Worm (Caenorhabditis elegans) whole organism, early embryonic: ENCODE results near the gene ZK1307.8.
A peak's percentile ranks its signal among the peaks of the same experiment; 100 is the strongest.

ENCODE experiments used
- B0310.2 ChIP-seq: sonication (generic microtip); optimal IDR thresholded peaks from 2 replicates; lab custom pipeline; 2016; ENCODE audit warnings: mild to moderate bottlenecking, missing genetic modification characterization, missing compliant biosample characterization
- F13C5.2 ChIP-seq: sonication (generic microtip); optimal IDR thresholded peaks from 2 replicates; lab custom pipeline; 2017; ENCODE audit warnings: mild to moderate bottlenecking, missing genetic modification characterization, inconsistent platforms, missing compliant biosample characterization
- aly-1 ChIP-seq: sonication (generic microtip); optimal IDR thresholded peaks from 2 replicates; lab custom pipeline; 2016; ENCODE audit warnings: missing genetic modification characterization, missing compliant biosample characterization
- ama-1 ChIP-seq: fragments of 150-350 bp; optimal IDR thresholded peaks from 2 replicates; lab custom pipeline; 2014
- ceh-13 ChIP-seq: fragments of 200-800 bp; sonication (Bioruptor generic); optimal IDR thresholded peaks from 2 replicates; lab custom pipeline; 2018; ENCODE audit warnings: mild to moderate bottlenecking, missing genetic modification characterization, missing compliant biosample characterization
- ceh-36 ChIP-seq: sonication (generic microtip); optimal IDR thresholded peaks from 2 replicates; lab custom pipeline; 2016; ENCODE audit warnings: missing genetic modification characterization, inconsistent platforms, missing compliant biosample characterization
- flt-1 ChIP-seq: fragments of 200-800 bp; sonication (Bioruptor generic); IDR thresholded peaks from 2 replicates; pipeline ENCODE4 v1.3.6; 2022; ENCODE audit warnings: missing genetic modification characterization, missing compliant biosample characterization
- hnd-1 ChIP-seq: sonication (generic microtip); optimal IDR thresholded peaks from 2 replicates; lab custom pipeline; 2016; ENCODE audit warnings: missing genetic modification characterization, missing compliant biosample characterization
- pes-1 ChIP-seq: fragments of 200-800 bp; sonication (Bioruptor generic); IDR thresholded peaks from 2 replicates; pipeline ENCODE4 v1.3.6; 2022; ENCODE audit warnings: missing genetic modification reagents, missing genetic modification characterization, missing compliant biosample characterization
- scrt-1 ChIP-seq: fragments of 200-800 bp; sonication (Bioruptor generic); IDR thresholded peaks from 2 replicates; pipeline ENCODE4 v1.3.6; 2022; ENCODE audit warnings: missing genetic modification characterization, missing compliant biosample characterization
- sea-1 ChIP-seq: fragments of 200-800 bp; sonication (Bioruptor generic); conservative IDR thresholded peaks from 2 replicates; pipeline ENCODE4 v1.3.6; 2022; ENCODE audit warnings: missing genetic modification characterization, missing compliant biosample characterization
- tbx-11 ChIP-seq: fragments of 200-800 bp; sonication (Bioruptor generic); IDR thresholded peaks from 2 replicates; pipeline ENCODE4 v1.3.6; 2022; ENCODE audit warnings: missing genetic modification characterization, missing compliant biosample characterization
- tbx-37 ChIP-seq: fragments of 200-800 bp; sonication (Bioruptor generic); conservative IDR thresholded peaks from 2 replicates; pipeline ENCODE4 v1.3.6; 2022; ENCODE audit warnings: missing genetic modification reagents, missing genetic modification characterization, missing compliant biosample characterization

DNA sequence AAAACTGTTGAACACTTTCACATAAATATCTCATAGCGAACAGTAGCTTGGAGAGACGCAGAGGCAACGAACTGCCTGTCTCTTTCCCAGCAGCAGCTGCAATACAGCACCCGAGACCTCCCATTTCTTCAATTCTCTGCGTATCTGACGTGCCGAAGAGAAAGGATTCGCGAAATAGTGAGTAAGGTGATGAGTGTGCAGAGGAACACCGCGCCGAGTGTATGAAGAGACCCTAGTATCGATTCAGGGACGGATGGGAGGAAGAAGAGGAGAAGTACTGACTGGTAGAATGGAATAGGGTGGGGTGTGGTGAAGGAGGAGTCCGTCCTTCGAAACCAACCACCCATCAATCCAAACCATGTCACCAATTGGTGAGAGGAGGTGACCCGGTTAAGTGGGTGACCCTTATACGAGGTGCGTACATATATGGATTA lies 21.7 kb downstream of the ZK1307.8 start:
- TF ChIP-seq ceh-36 (tag; lab: Kevin White, UChicago) (no peak), tbx-37 (GFP tag; lab: Robert Waterston, UW) (no peak), ama-1 (no peak), F13C5.2 (tag; lab: Kevin White, UChicago) (peak; percentile 42), ceh-13 (GFP tag; lab: Kevin White, UChicago) (peak; percentile 4), scrt-1 (GFP tag; lab: Robert Waterston, UW) (no peak), pes-1 (GFP tag; lab: Robert Waterston, UW) (no peak), aly-1 (tag; lab: Kevin White, UChicago) (no peak), tbx-11 (GFP tag; lab: Robert Waterston, UW) (no peak), B0310.2 (tag; lab: Kevin White, UChicago) (no peak), hnd-1 (no peak), sea-1 (GFP tag; lab: Robert Waterston, UW) (0 out of 2 replicates have a peak, but pooled peaks have one; percentile 33), flt-1 (GFP tag; lab: Robert Waterston, UW) (no peak)
